Fruit fly (Drosophila melanogaster) whole organism, wandering third instar larva: ENCODE results near the gene CG15221.

Experiments used
- Dif ChIP-seq: fragments of 200-275, 200-300 bp; sonication (Bioruptor generic); optimal IDR thresholded peaks from 2 replicates; lab custom pipeline; 2018; ENCODE audit warnings: missing biosample characterization, missing genetic modification characterization; ENCODE audit not compliant: partially characterized antibody
- Hr83 ChIP-seq: fragments of 200-300 bp; sonication (Bioruptor generic); optimal IDR thresholded peaks from 2 replicates; lab custom pipeline; 2016; ENCODE audit warnings: missing biosample characterization, mild to moderate bottlenecking, missing genetic modification characterization, moderate library complexity; ENCODE audit not compliant: poor library complexity, severe bottlenecking
- br ChIP-seq: fragments of 200-800 bp; sonication (Bioruptor generic); optimal IDR thresholded peaks from 2 replicates; lab custom pipeline; 2016; ENCODE audit warnings: missing biosample characterization, missing genetic modification characterization
- dsf ChIP-seq: sonication (Bioruptor generic); optimal IDR thresholded peaks from 2 replicates; lab custom pipeline; 2016; ENCODE audit warnings: missing biosample characterization, missing genetic modification characterization, borderline replicate concordance
- fru ChIP-seq: fragments of 200-800 bp; sonication (Bioruptor generic); optimal IDR thresholded peaks from 3 replicates; lab custom pipeline; 2016; ENCODE audit warnings: missing biosample characterization, mild to moderate bottlenecking, missing genetic modification characterization
- psq ChIP-seq: fragments of 200-800 bp; sonication (Bioruptor generic); optimal IDR thresholded peaks from 3 replicates; lab custom pipeline; 2017; ENCODE audit warnings: missing biosample characterization, mild to moderate bottlenecking, missing genetic modification characterization, moderate library complexity

dm6 chrX:11716731-11717326 is 7.2 kb upstream of the CG15221 start, which contains the start of gene prtp:
- no peak for TF ChIP-seq Hr83 (GFP tag; lab: Kevin White, UChicago)
- TF ChIP-seq psq, result no peak
- peak; percentile 16 for TF ChIP-seq Dif (GFP tag; lab: Kevin White, UChicago)
- no peak for TF ChIP-seq br (GFP tag; lab: Kevin White, UChicago)
- TF ChIP-seq fru (GFP tag; lab: Kevin White, UChicago), result peak; percentile 31
- no peak for TF ChIP-seq dsf (GFP tag; lab: Kevin White, UChicago)
